Fruit fly (Drosophila melanogaster) whole organism, embryonic: Measurements from ENCODE around the gene ND-SGDH.

ENCODE experiments used
- Asciz ChIP-seq: fragments of 200-800 bp; sonication (Bioruptor generic); optimal IDR thresholded peaks from 2 replicates; lab custom pipeline; 2017; ENCODE audit warnings: missing biosample characterization, mild to moderate bottlenecking, missing genetic modification characterization, missing genetic modification reagents
- CG10654 ChIP-seq: fragments of 200-800 bp; sonication (Bioruptor generic); optimal IDR thresholded peaks from 2 replicates; lab custom pipeline; 2016; ENCODE audit warnings: missing biosample characterization, missing genetic modification characterization
- CG10959 ChIP-seq: fragments of 200-800 bp; sonication (Bioruptor generic); IDR thresholded peaks from 2 replicates; pipeline ENCODE4 v1.3.6; 2022; ENCODE audit warnings: missing biosample characterization, missing genetic modification characterization
- CG11398 ChIP-seq: fragments of 200-800 bp; sonication (Bioruptor generic); optimal IDR thresholded peaks from 2 replicates; lab custom pipeline; 2016; ENCODE audit warnings: missing biosample characterization, missing genetic modification characterization
- CG11456 ChIP-seq: fragments of 200-800 bp; sonication (Bioruptor generic); IDR thresholded peaks from 3 replicates; pipeline ENCODE4 v1.3.6; 2022; ENCODE audit warnings: missing biosample characterization, missing genetic modification characterization
- CG12391 ChIP-seq: fragments of 200-800 bp; sonication (Bioruptor generic); optimal IDR thresholded peaks from 3 replicates; lab custom pipeline; 2018; ENCODE audit warnings: missing biosample characterization, mild to moderate bottlenecking, missing genetic modification characterization, moderate library complexity
- CG14014 ChIP-seq: fragments of 200-800 bp; sonication (Bioruptor generic); IDR thresholded peaks from 2 replicates; pipeline ENCODE4 v1.3.6; 2022; ENCODE audit warnings: missing biosample characterization, missing genetic modification characterization
- CG14965 ChIP-seq: fragments of 200-800 bp; sonication (Bioruptor generic); optimal IDR thresholded peaks from 2 replicates; lab custom pipeline; 2016; ENCODE audit warnings: missing biosample characterization, missing genetic modification characterization, borderline replicate concordance
- CG17361 ChIP-seq: fragments of 200-800 bp; sonication (Bioruptor generic); IDR thresholded peaks from 3 replicates; pipeline ENCODE4 v1.3.6; 2022; ENCODE audit warnings: missing biosample characterization, missing genetic modification characterization
- CG17385 ChIP-seq: fragments of 200-800 bp; sonication (Bioruptor generic); optimal IDR thresholded peaks from 3 replicates; lab custom pipeline; 2018; ENCODE audit warnings: missing biosample characterization, mild to moderate bottlenecking, missing genetic modification characterization
- CG32767 ChIP-seq: fragments of 200-800 bp; sonication (Bioruptor generic); IDR thresholded peaks from 2 replicates; pipeline ENCODE4 v1.3.6; 2022; ENCODE audit warnings: missing biosample characterization, missing genetic modification characterization
- CG4424 ChIP-seq: fragments of 200-800 bp; sonication (Bioruptor generic); optimal IDR thresholded peaks from 3 replicates; lab custom pipeline; 2016; ENCODE audit warnings: missing biosample characterization, missing genetic modification characterization
- CG4820 ChIP-seq: fragments of 200-800 bp; sonication (Bioruptor generic); optimal IDR thresholded peaks from 3 replicates; lab custom pipeline; 2016; ENCODE audit warnings: missing biosample characterization, missing genetic modification characterization
- CG6254 ChIP-seq: fragments of 200-800 bp; sonication (Bioruptor generic); optimal IDR thresholded peaks from 3 replicates; lab custom pipeline; 2017; ENCODE audit warnings: mild to moderate bottlenecking, missing biosample characterization, missing genetic modification reagents, missing genetic modification characterization
- CG6654 ChIP-seq: fragments of 200-800 bp; sonication (Bioruptor generic); optimal IDR thresholded peaks from 2 replicates; lab custom pipeline; 2017; ENCODE audit warnings: missing biosample characterization, mild to moderate bottlenecking, missing genetic modification characterization
- CG7271 ChIP-seq: fragments of 200-800 bp; sonication (Bioruptor generic); optimal IDR thresholded peaks from 2 replicates; lab custom pipeline; 2018; ENCODE audit warnings: missing biosample characterization, mild to moderate bottlenecking, missing genetic modification characterization, moderate library complexity
- CG7372 ChIP-seq: fragments of 200-800 bp; sonication (Bioruptor generic); IDR thresholded peaks from 2 replicates; pipeline ENCODE4 v1.3.6; 2022; ENCODE audit warnings: missing biosample characterization, missing genetic modification characterization
- CG7745 ChIP-seq: fragments of 200-800 bp; sonication (Bioruptor generic); optimal IDR thresholded peaks from 2 replicates; lab custom pipeline; 2018; ENCODE audit warnings: missing biosample characterization, mild to moderate bottlenecking, missing genetic modification characterization, moderate library complexity
- CG8924 ChIP-seq: fragments of 200-800 bp; optimal IDR thresholded peaks from 3 replicates; lab custom pipeline; 2019; ENCODE audit warnings: missing biosample characterization, mild to moderate bottlenecking, missing genetic modification characterization, moderate library complexity
- CG9727 ChIP-seq: fragments of 200-800 bp; sonication (Bioruptor generic); optimal IDR thresholded peaks from 3 replicates; lab custom pipeline; 2017; ENCODE audit warnings: missing biosample characterization, mild to moderate bottlenecking, missing genetic modification characterization
- Chrac-16 ChIP-seq: fragments of 200-800 bp; sonication (Bioruptor generic); optimal IDR thresholded peaks from 3 replicates; lab custom pipeline; 2016; ENCODE audit warnings: missing biosample characterization, missing genetic modification characterization
- Dbx ChIP-seq: fragments of 200-800 bp; sonication (Bioruptor generic); IDR thresholded peaks from 3 replicates; pipeline ENCODE4 v1.3.6; 2022; ENCODE audit warnings: missing biosample characterization, missing genetic modification characterization
- Dref ChIP-seq: fragments of 200-800 bp; sonication (Bioruptor generic); IDR thresholded peaks from 2 replicates; pipeline ENCODE4 v1.3.6; 2022; ENCODE audit warnings: missing biosample characterization, missing genetic modification characterization
- Drgx ChIP-seq: fragments of 200-800 bp; sonication (Bioruptor generic); IDR thresholded peaks from 2 replicates; pipeline ENCODE4 v1.3.6; 2022; ENCODE audit warnings: missing biosample characterization, missing genetic modification characterization
- Elba2 ChIP-seq: fragments of 200-800 bp; sonication (Bioruptor generic); optimal IDR thresholded peaks from 3 replicates; lab custom pipeline; 2016; ENCODE audit warnings: missing biosample characterization, missing genetic modification characterization
- H2.0 ChIP-seq: fragments of 200-800 bp; sonication (Bioruptor generic); IDR thresholded peaks from 2 replicates; pipeline ENCODE4 v1.3.6; 2022; ENCODE audit warnings: missing biosample characterization, missing genetic modification characterization
- HmgD ChIP-seq: fragments of 200-800 bp; sonication (Bioruptor generic); optimal IDR thresholded peaks from 3 replicates; lab custom pipeline; 2016; ENCODE audit warnings: missing biosample characterization, missing genetic modification characterization
- Jarid2 ChIP-seq: fragments of 200-800 bp; sonication (Bioruptor generic); optimal IDR thresholded peaks from 3 replicates; lab custom pipeline; 2017; ENCODE audit warnings: mild to moderate bottlenecking, missing biosample characterization, missing genetic modification reagents, missing genetic modification characterization
- Med ChIP-seq: fragments of 200-800 bp; sonication (Bioruptor generic); peaks from one replicate; lab custom pipeline; 2016; ENCODE audit warnings: missing biosample characterization, missing genetic modification characterization, mild to moderate bottlenecking, inconsistent platforms, moderate library complexity
- Vsx1 ChIP-seq: fragments of 200-800 bp; sonication (Bioruptor generic); optimal IDR thresholded peaks from 2 replicates; lab custom pipeline; 2017; ENCODE audit warnings: missing biosample characterization, mild to moderate bottlenecking, missing genetic modification characterization, missing genetic modification reagents
- Xrp1 ChIP-seq: fragments of 200-800 bp; sonication (Bioruptor generic); IDR thresholded peaks from 2 replicates; pipeline ENCODE4 v1.3.6; 2022; ENCODE audit warnings: missing biosample characterization, missing genetic modification characterization
- bsh ChIP-seq, 2 experiments: fragments of 200-800 bp; sonication (Bioruptor generic); optimal IDR thresholded peaks; 2 replicates each; lab custom pipeline; 2017 to 2018; ENCODE audit warnings: mild to moderate bottlenecking in 2 of 2, missing biosample characterization in 2 of 2, missing genetic modification characterization in 2 of 2, moderate library complexity in 1 of 2
- chm ChIP-seq: fragments of 200-800 bp; sonication (Bioruptor generic); IDR thresholded peaks from 2 replicates; pipeline ENCODE4 v1.3.6; 2022; ENCODE audit warnings: missing biosample characterization, missing genetic modification characterization
- crol ChIP-seq: fragments of 200-800 bp; sonication (Bioruptor generic); IDR thresholded peaks from 2 replicates; pipeline ENCODE4 v1.3.6; 2022; ENCODE audit warnings: missing biosample characterization, missing genetic modification characterization
- esg ChIP-seq: fragments of 200-800 bp; sonication (Bioruptor generic); conservative IDR thresholded peaks from 2 replicates; pipeline ENCODE4 v1.3.6; 2022; ENCODE audit warnings: missing biosample characterization, missing genetic modification characterization
- gem ChIP-seq: fragments of 200-800 bp; sonication (Bioruptor generic); optimal IDR thresholded peaks from 2 replicates; lab custom pipeline; 2019; ENCODE audit warnings: missing biosample characterization, mild to moderate bottlenecking, missing genetic modification characterization, moderate library complexity
- gt ChIP-seq: fragments of 200-800 bp; sonication (Bioruptor generic); IDR thresholded peaks from 2 replicates; pipeline ENCODE4 v1.3.6; 2022; ENCODE audit warnings: missing biosample characterization, missing genetic modification characterization
- hbn ChIP-seq: fragments of 200-800 bp; sonication (Bioruptor generic); IDR thresholded peaks from 2 replicates; pipeline ENCODE4 v1.3.6; 2022; ENCODE audit warnings: missing biosample characterization, missing genetic modification characterization; ENCODE audit not compliant: partially characterized antibody
- lilli ChIP-seq: fragments of 200-800 bp; sonication (Bioruptor generic); optimal IDR thresholded peaks from 3 replicates; lab custom pipeline; 2016; ENCODE audit warnings: missing biosample characterization, missing genetic modification characterization
- mirr ChIP-seq: fragments of 200-800 bp; sonication (Bioruptor generic); optimal IDR thresholded peaks from 3 replicates; lab custom pipeline; 2018; ENCODE audit warnings: missing biosample characterization, mild to moderate bottlenecking, missing genetic modification characterization
- mld ChIP-seq: fragments of 200-800 bp; sonication (Bioruptor generic); IDR thresholded peaks from 3 replicates; pipeline ENCODE4 v1.3.6; 2022; ENCODE audit warnings: missing biosample characterization, missing genetic modification characterization; ENCODE audit not compliant: partially characterized antibody
- nom ChIP-seq: fragments of 200-800 bp; sonication (Bioruptor generic); optimal IDR thresholded peaks from 2 replicates; lab custom pipeline; 2017; ENCODE audit warnings: missing biosample characterization, missing genetic modification characterization, mild to moderate bottlenecking, moderate library complexity, missing genetic modification reagents
- repo ChIP-seq: fragments of 200-800 bp; sonication (Bioruptor generic); optimal IDR thresholded peaks from 2 replicates; lab custom pipeline; 2016; ENCODE audit warnings: missing biosample characterization, missing genetic modification characterization
- row ChIP-seq: fragments of 200-800 bp; sonication (Bioruptor generic); IDR thresholded peaks from 3 replicates; pipeline ENCODE4 v1.3.6; 2022; ENCODE audit warnings: missing biosample characterization, missing genetic modification characterization
- seq ChIP-seq: fragments of 200-800 bp; sonication (Bioruptor generic); IDR thresholded peaks from 2 replicates; pipeline ENCODE4 v1.3.6; 2022; ENCODE audit warnings: missing biosample characterization, missing genetic modification characterization
- so ChIP-seq: fragments of 200-800 bp; sonication (Bioruptor generic); IDR thresholded peaks from 3 replicates; pipeline ENCODE4 v1.3.6; 2022; ENCODE audit warnings: missing biosample characterization, missing genetic modification characterization
- vvl ChIP-seq: fragments of 200-800 bp; sonication (Bioruptor generic); IDR thresholded peaks from 2 replicates; pipeline ENCODE4 v1.3.6; 2022; ENCODE audit warnings: missing biosample characterization, missing genetic modification characterization
- z ChIP-seq: fragments of 200-800 bp; sonication (Bioruptor generic); IDR thresholded peaks from 3 replicates; pipeline ENCODE4 v1.3.6; 2022; ENCODE audit warnings: missing biosample characterization, missing genetic modification characterization

ND-SGDH gene

DNA sequence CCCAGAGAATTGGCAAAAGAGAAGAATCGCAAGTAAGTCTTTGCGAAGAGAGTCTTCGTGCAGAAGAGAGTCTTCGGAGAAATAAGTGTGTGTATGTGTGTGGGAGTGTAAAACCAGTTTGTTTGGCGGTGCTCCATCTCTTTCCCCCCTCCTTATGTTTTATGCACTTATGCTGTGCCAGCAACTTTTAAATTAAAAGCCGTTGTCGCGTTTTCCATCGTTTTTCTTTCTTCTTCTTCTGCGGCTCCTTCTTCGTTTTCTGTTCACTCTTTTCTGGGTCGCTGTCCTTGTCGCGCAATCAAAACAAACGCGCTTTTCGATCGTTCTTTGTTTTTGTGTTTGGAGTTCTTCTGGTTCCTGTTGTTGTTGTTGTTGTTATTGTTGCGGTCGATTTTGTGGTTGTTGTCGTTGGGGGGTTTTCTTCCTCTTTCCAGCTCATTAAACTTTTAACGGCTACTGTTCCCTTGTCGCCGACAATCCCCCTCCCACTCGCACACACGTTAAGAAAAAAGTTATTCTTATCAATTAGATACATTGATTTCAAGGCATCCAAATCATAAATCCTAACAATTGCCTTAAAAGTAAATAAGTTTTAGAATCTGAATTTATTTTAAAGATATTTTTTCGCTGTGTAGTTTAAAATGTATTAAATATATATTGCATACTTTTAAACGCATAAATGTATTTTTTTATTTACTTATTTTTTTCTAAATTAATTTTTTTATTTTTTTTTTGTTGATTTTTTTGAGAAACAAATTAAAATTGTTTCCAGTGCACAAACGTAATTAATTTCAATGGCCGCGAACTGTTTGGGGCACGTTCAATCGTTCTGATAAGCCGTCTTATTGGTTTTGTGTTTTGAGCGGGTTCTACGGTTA is 27.1 kb downstream of the ND-SGDH start (continued):
- TF ChIP-seq gem (peak; percentile 94), CG4820 (peak; percentile 60), H2.0 (GFP tag; lab: Robert Waterston, UW) (peak; percentile 53; the same call in 1 of the 2 replicates), Jarid2 (GFP tag; lab: Kevin White, UChicago) (peak; percentile 9), CG14965 (GFP tag; lab: Kevin White, UChicago) (no peak), Vsx1 (GFP tag; lab: Kevin White, UChicago) (peak; percentile 69), CG7271 (peak; percentile 84), row (GFP tag; lab: Robert Waterston, UW) (peak; percentile 77), CG9727 (GFP tag; lab: Kevin White, UChicago) (peak; percentile 90)
- TF ChIP-seq, all 482 proteins: peak for 261

dm6 chr3L:12109045-12109632 is 29.2 kb downstream of the ND-SGDH start:
- TF ChIP-seq CG17361 = 0 out of 3 replicates have a peak, but pooled peaks have one; percentile 7
- no peak for TF ChIP-seq CG11398
- TF ChIP-seq bsh (GFP tag; optimal IDR thresholded peaks at IDR 0.05; lab: Kevin White, UChicago) = peak in 1 of 2 experiments; percentile 32
- TF ChIP-seq Xrp1 (GFP tag; lab: Robert Waterston, UW) = peak; percentile 30; the same call in 1 of the 2 replicates
- no peak for TF ChIP-seq Elba2 (GFP tag; lab: Kevin White, UChicago)
- no peak for TF ChIP-seq so (GFP tag; lab: Robert Waterston, UW)
- TF ChIP-seq seq = no peak
- peak; percentile 4 for TF ChIP-seq Asciz (GFP tag; lab: Kevin White, UChicago)
- peak; percentile 4 for TF ChIP-seq CG6254 (GFP tag; lab: Kevin White, UChicago)
- no peak for TF ChIP-seq lilli (GFP tag; lab: Kevin White, UChicago)
- peak; percentile 60 for TF ChIP-seq Drgx (GFP tag; lab: Robert Waterston, UW)
- TF ChIP-seq CG6654 = no peak
- TF ChIP-seq Chrac-16 (GFP tag; lab: Kevin White, UChicago) = no peak
- no peak for TF ChIP-seq vvl
- no peak for TF ChIP-seq mld (GFP tag; lab: Robert Waterston, UW)
- TF ChIP-seq z (GFP tag; lab: Robert Waterston, UW) = no peak
- TF ChIP-seq HmgD (GFP tag; lab: Kevin White, UChicago) = no peak
- no peak for TF ChIP-seq CG14014 (GFP tag; lab: Robert Waterston, UW)
- no peak for TF ChIP-seq esg
- TF ChIP-seq CG7745 (tag; lab: Kevin White, UChicago) = no peak
- peak; percentile 64 for TF ChIP-seq crol (GFP tag; lab: Robert Waterston, UW)
- TF ChIP-seq Dbx (GFP tag; lab: Robert Waterston, UW) = no peak
- no peak for TF ChIP-seq CG8924 (tag; lab: Kevin White, UChicago)
- no peak for TF ChIP-seq CG17385
- TF ChIP-seq Med (GFP tag; lab: Kevin White, UChicago) = no peak
- TF ChIP-seq nom (GFP tag; lab: Kevin White, UChicago) = peak; percentile 33
- TF ChIP-seq, all 482 proteins: peak for 8

DNA sequence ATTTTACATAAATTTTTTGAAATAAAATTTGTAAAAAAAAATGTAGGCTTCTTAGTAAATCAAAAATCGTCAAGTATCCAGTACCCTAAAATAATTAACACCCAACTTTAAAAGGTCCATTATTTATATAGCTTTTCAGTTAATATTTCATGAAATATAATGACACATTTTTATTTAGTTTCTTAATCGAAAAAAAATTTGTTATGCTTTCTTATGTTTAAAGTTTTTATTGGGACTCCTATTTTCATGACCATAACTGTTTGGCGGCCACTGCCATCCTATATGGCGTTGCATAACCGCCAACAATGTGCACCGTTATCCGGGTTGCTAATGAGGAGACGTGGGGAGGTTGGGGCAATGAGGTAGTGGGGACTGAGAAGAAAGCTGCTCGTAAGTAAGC is 29.9 kb downstream of the ND-SGDH start:
- TF ChIP-seq chm (GFP tag; lab: Robert Waterston, UW) (no peak), mirr (no peak), CG4424 (GFP tag; lab: Kevin White, UChicago) (no peak), Dref (GFP tag; lab: Robert Waterston, UW) (no peak), hbn (no peak), CG10959 (GFP tag; lab: Robert Waterston, UW) (no peak), CG12391 (tag; lab: Kevin White, UChicago) (no peak), CG10654 (no peak), CG11456 (GFP tag; lab: Robert Waterston, UW) (no peak), CG7372 (GFP tag; lab: Robert Waterston, UW) (no peak), CG4820 (no peak), CG32767 (GFP tag; lab: Robert Waterston, UW) (no peak), Chrac-16 (GFP tag; lab: Kevin White, UChicago) (no peak), gt (no peak), repo (GFP tag; lab: Kevin White, UChicago) (no peak)
